Worm (Caenorhabditis elegans) whole organism, L1 larva: ENCODE measurements around the gene C08E8.5.

ENCODE experiments used
- F16B12.6 ChIP-seq: fragments of 150-350 bp; optimal IDR thresholded peaks from 2 replicates; lab custom pipeline; 2014; ENCODE audit warnings: missing biosample characterization, missing genetic modification characterization
- aly-2 ChIP-seq: fragments of 150-350 bp; optimal IDR thresholded peaks from 2 replicates; lab custom pipeline; 2014; ENCODE audit warnings: missing biosample characterization, missing genetic modification characterization
- ama-1 ChIP-seq: fragments of 150-350 bp; optimal IDR thresholded peaks from 2 replicates; lab custom pipeline; 2014
- blmp-1 ChIP-seq: fragments of 150-350 bp; optimal IDR thresholded peaks from 2 replicates; lab custom pipeline; 2014; ENCODE audit warnings: missing biosample characterization, missing genetic modification characterization
- ceh-82 ChIP-seq, 3 experiments: fragments of 150-350 bp in 1 of 3; sonication (generic microtip) in 2 of 3; optimal IDR thresholded peaks; 2 replicates each; lab custom pipeline; 2014 to 2017; ENCODE audit warnings: missing biosample characterization in 3 of 3, missing genetic modification characterization in 3 of 3
- hlh-17 ChIP-seq: fragments of 200-800 bp; sonication (Bioruptor generic); optimal IDR thresholded peaks from 2 replicates; lab custom pipeline; 2018; ENCODE audit warnings: missing genetic modification characterization, mild to moderate bottlenecking, missing compliant biosample characterization, moderate library complexity, borderline replicate concordance
- lin-15B ChIP-seq: fragments of 150-350 bp; sonication (generic microtip); optimal IDR thresholded peaks from 3 replicates; lab custom pipeline; 2014; ENCODE audit warnings: missing biosample characterization, missing genetic modification characterization
- lsy-2 ChIP-seq, 2 experiments: fragments of 150-350 bp; optimal IDR thresholded peaks; 2 replicates each; lab custom pipeline; 2014; ENCODE audit warnings: missing biosample characterization in 2 of 2, missing genetic modification characterization in 2 of 2
- mep-1 ChIP-seq: fragments of 150-350 bp; optimal IDR thresholded peaks from 2 replicates; lab custom pipeline; 2014; ENCODE audit warnings: missing biosample characterization, missing genetic modification characterization
- nhr-237 ChIP-seq: fragments of 150-350 bp; optimal IDR thresholded peaks from 2 replicates; lab custom pipeline; 2014; ENCODE audit warnings: missing biosample characterization, missing genetic modification characterization
- nhr-47 ChIP-seq: sonication (generic microtip); optimal IDR thresholded peaks from 2 replicates; lab custom pipeline; 2016; ENCODE audit warnings: mild to moderate bottlenecking, missing genetic modification characterization, moderate library complexity, missing compliant biosample characterization
- nhr-76 ChIP-seq: sonication (generic microtip); optimal IDR thresholded peaks from 2 replicates; lab custom pipeline; 2017; ENCODE audit warnings: missing biosample characterization, missing genetic modification characterization

ce11 chrV:18378819-18379218, 19.0 kb upstream of the C08E8.5 start, which contains the start of gene Y51A2B.8:
- TF ChIP-seq lsy-2 (tag; optimal IDR thresholded peaks at IDR 0.05; lab: Kevin White, UChicago) (no peak), lin-15B (tag; lab: Kevin White, UChicago) (no peak), ama-1 (lab: Kevin White, UChicago) (no peak), nhr-47 (tag; lab: Kevin White, UChicago) (no peak), nhr-76 (tag; lab: Kevin White, UChicago) (no peak), nhr-237 (tag; lab: Kevin White, UChicago) (no peak), hlh-17 (GFP tag; lab: Kevin White, UChicago) (no peak), aly-2 (no peak), mep-1 (no peak), ceh-82 (tag; optimal IDR thresholded peaks at IDR 0.05; lab: Kevin White, UChicago) (no peak), blmp-1 (tag; lab: Kevin White, UChicago) (no peak), F16B12.6 (tag; lab: Kevin White, UChicago) (no peak)
